Worm (Caenorhabditis elegans) whole organism, L3 larva: ENCODE data around the gene his-3.

Source experiments
- lin-15B ChIP-seq: fragments of 150-350 bp; optimal IDR thresholded peaks from 2 replicates; lab custom pipeline; 2014; ENCODE audit warnings: missing biosample characterization, missing genetic modification characterization
- lin-39 ChIP-seq: fragments of 150-350 bp; optimal IDR thresholded peaks from 2 replicates; lab custom pipeline; 2018; ENCODE audit warnings: missing biosample characterization, missing genetic modification reagents, missing genetic modification characterization
- mdl-1 ChIP-seq: fragments of 150-350 bp; optimal IDR thresholded peaks from 2 replicates; lab custom pipeline; 2014; ENCODE audit warnings: missing biosample characterization, missing genetic modification characterization
- nhr-28 ChIP-seq: fragments of 150-350 bp; optimal IDR thresholded peaks from 2 replicates; lab custom pipeline; 2014; ENCODE audit warnings: missing biosample characterization, missing genetic modification characterization
- nhr-43 ChIP-seq: sonication (generic microtip); optimal IDR thresholded peaks from 2 replicates; lab custom pipeline; 2016; ENCODE audit warnings: mild to moderate bottlenecking, missing genetic modification characterization, missing compliant biosample characterization; ENCODE audit not compliant: poor library complexity, severe bottlenecking
- nhr-76 ChIP-seq: fragments of 150-350 bp; sonication (generic microtip); optimal IDR thresholded peaks from 5 replicates; lab custom pipeline; 2014; ENCODE audit warnings: missing biosample characterization, missing genetic modification characterization
- nhr-77 ChIP-seq: fragments of 150-350 bp; optimal IDR thresholded peaks from 2 replicates; lab custom pipeline; 2014; ENCODE audit warnings: missing biosample characterization, missing genetic modification characterization
- pha-4 ChIP-seq: fragments of 150-350 bp; optimal IDR thresholded peaks from 2 replicates; lab custom pipeline; 2014; ENCODE audit warnings: missing biosample characterization, missing genetic modification reagents, missing genetic modification characterization
- sea-2 ChIP-seq: fragments of 150-350 bp; sonication (generic microtip); optimal IDR thresholded peaks from 4 replicates; lab custom pipeline; 2014; ENCODE audit warnings: missing biosample characterization, missing genetic modification reagents, missing genetic modification characterization
- skn-1 ChIP-seq: fragments of 150-350 bp; optimal IDR thresholded peaks from 2 replicates; lab custom pipeline; 2014; ENCODE audit warnings: missing biosample characterization, missing genetic modification characterization

ce11 chrV:16047508-16047907 lies 6.9 kb downstream of the his-3 start, which contains the start of gene str-198:
- TF ChIP-seq mdl-1 (tag; lab: Kevin White, UChicago) (no peak), skn-1 (tag; lab: Kevin White, UChicago) (no peak), lin-39 (tag; lab: Kevin White, UChicago) (no peak), sea-2 (GFP tag; lab: Kevin White, UChicago) (no peak), nhr-76 (tag; lab: Kevin White, UChicago) (no peak), pha-4 (no peak), lin-15B (tag; lab: Kevin White, UChicago) (no peak), nhr-28 (tag; lab: Kevin White, UChicago) (no peak), nhr-43 (tag; lab: Kevin White, UChicago) (no peak), nhr-77 (tag; lab: Kevin White, UChicago) (no peak)
